Worm (Caenorhabditis elegans) whole organism, L1 larva: ENCODE measurements around the gene F48G7.9.

ENCODE experiments used
- C04F5.9 ChIP-seq: sonication (generic microtip); optimal IDR thresholded peaks from 2 replicates; lab custom pipeline; 2016; ENCODE audit warnings: missing genetic modification characterization, missing compliant biosample characterization
- ceh-63 ChIP-seq: fragments of 200-800 bp; sonication (Bioruptor generic); optimal IDR thresholded peaks from 2 replicates; lab custom pipeline; 2018; ENCODE audit warnings: mild to moderate bottlenecking, missing genetic modification characterization, missing compliant biosample characterization
- dsc-1 ChIP-seq: sonication (generic microtip); optimal IDR thresholded peaks from 2 replicates; lab custom pipeline; 2016; ENCODE audit warnings: mild to moderate bottlenecking, missing genetic modification characterization, missing compliant biosample characterization
- elt-2 ChIP-seq: sonication (generic microtip); optimal IDR thresholded peaks from 2 replicates; lab custom pipeline; 2016; ENCODE audit warnings: missing genetic modification characterization, mild to moderate bottlenecking, inconsistent platforms, missing compliant biosample characterization, missing genetic modification reagents
- elt-3 ChIP-seq, 6 experiments: fragments of 150-350 bp in 1 of 6; sonication (generic microtip); optimal IDR thresholded peaks; 2 replicates each; lab custom pipeline; 2017 to 2018; ENCODE audit warnings: missing biosample characterization in 6 of 6, missing genetic modification characterization in 6 of 6, inconsistent platforms in 1 of 6
- tbx-2 ChIP-seq: sonication (generic microtip); optimal IDR thresholded peaks from 2 replicates; lab custom pipeline; 2016; ENCODE audit warnings: missing genetic modification characterization, missing compliant biosample characterization
- unc-62 ChIP-seq: fragments of 150-350 bp; optimal IDR thresholded peaks from 2 replicates; lab custom pipeline; 2014; ENCODE audit warnings: missing biosample characterization, missing genetic modification reagents, missing genetic modification characterization
- unc-86 ChIP-seq: sonication (generic microtip); optimal IDR thresholded peaks from 2 replicates; lab custom pipeline; 2016; ENCODE audit warnings: missing genetic modification characterization, missing compliant biosample characterization
- zag-1 ChIP-seq: fragments of 150-350 bp; optimal IDR thresholded peaks from 2 replicates; lab custom pipeline; 2014; ENCODE audit warnings: missing biosample characterization, missing genetic modification characterization

ce11 chrV:581616-582015 lies 46.8 kb downstream of the F48G7.9 start, which contains the start of gene nstp-7:
- no peak for TF ChIP-seq unc-62 (GFP tag; lab: Kevin White, UChicago)
- no peak for TF ChIP-seq elt-3 (tag; optimal IDR thresholded peaks at IDR 0.05; lab: Kevin White, UChicago)
- TF ChIP-seq tbx-2 (tag; lab: Kevin White, UChicago), result no peak
- TF ChIP-seq unc-86 (tag; lab: Kevin White, UChicago), result no peak
- no peak for TF ChIP-seq elt-2 (tag; lab: Kevin White, UChicago)
- TF ChIP-seq zag-1 (tag; lab: Kevin White, UChicago), result no peak
- TF ChIP-seq C04F5.9 (tag; lab: Kevin White, UChicago), result no peak
- no peak for TF ChIP-seq ceh-63
- TF ChIP-seq dsc-1 (tag; lab: Kevin White, UChicago), result no peak
